Worm (Caenorhabditis elegans) whole organism, L4/young adult: ENCODE data around the gene C14H10.3.

Experiments used
- W03F9.2 ChIP-seq: fragments of 150-350 bp; optimal IDR thresholded peaks from 2 replicates; lab custom pipeline; 2014; ENCODE audit warnings: missing biosample characterization, missing genetic modification characterization
- dao-5 ChIP-seq: sonication (generic microtip); optimal IDR thresholded peaks from 2 replicates; lab custom pipeline; 2016; ENCODE audit warnings: missing genotype, missing genetic modification characterization, moderate library complexity, missing compliant biosample characterization
- him-1 ChIP-seq: sonication (generic microtip); optimal IDR thresholded peaks from 2 replicates; lab custom pipeline; 2016; ENCODE audit warnings: missing genotype, missing genetic modification reagents, missing genetic modification characterization, missing compliant biosample characterization

C14H10.3 gene

ce11 chrX:10228094-10228746 is at the start of gene C14H10.3:
TSS of gene C14H10.3 (minus strand) at chrX:10228137.
- no peak for TF ChIP-seq W03F9.2 (tag; lab: Kevin White, UChicago)
- no peak for TF ChIP-seq dao-5
- TF ChIP-seq him-1 (tag; lab: Kevin White, UChicago) = no peak

ce11 chrX:10277118-10277517 is 49.2 kb upstream of the C14H10.3 start:
- TF ChIP-seq him-1 (tag; lab: Kevin White, UChicago) (no peak), W03F9.2 (tag; lab: Kevin White, UChicago) (no peak), dao-5 (no peak)

ce11 chrX:10274470-10274869 is 46.5 kb upstream of the C14H10.3 start:
- TF ChIP-seq him-1 (tag; lab: Kevin White, UChicago) (no peak), dao-5 (no peak), W03F9.2 (tag; lab: Kevin White, UChicago) (no peak)

- TF ChIP-seq W03F9.2 (tag; lab: Kevin White, UChicago) = no peak
- TF ChIP-seq him-1 (tag; lab: Kevin White, UChicago) = no peak
- TF ChIP-seq dao-5 = no peak
Observed at ce11 chrX:10273392-10273791, 45.5 kb upstream of the C14H10.3 start, which contains the start of gene F41E7.2. TSS of gene F41E7.2 (plus strand) at chrX:10273692.

ce11 chrX:10262299-10262698 is 34.4 kb upstream of the C14H10.3 start:
- no peak for TF ChIP-seq W03F9.2 (tag; lab: Kevin White, UChicago)
- no peak for TF ChIP-seq dao-5
- TF ChIP-seq him-1 (tag; lab: Kevin White, UChicago) = no peak

ce11 chrX:10260035-10260434 is 32.1 kb upstream of the C14H10.3 start, which contains the start of gene C32A9.1:
TSS of gene C32A9.1 (minus strand) at chrX:10260135.
- TF ChIP-seq him-1 (tag; lab: Kevin White, UChicago) (no peak), W03F9.2 (tag; lab: Kevin White, UChicago) (no peak), dao-5 (no peak)

- TF ChIP-seq him-1 (tag; lab: Kevin White, UChicago) = no peak
- TF ChIP-seq dao-5 = no peak
Observed at ce11 chrX:10254068-10254467, 26.1 kb upstream of the C14H10.3 start.

- no peak for TF ChIP-seq W03F9.2 (tag; lab: Kevin White, UChicago)
- TF ChIP-seq dao-5 = no peak
- TF ChIP-seq him-1 (tag; lab: Kevin White, UChicago) = no peak
Observed at ce11 chrX:10252781-10253180, 24.8 kb upstream of the C14H10.3 start, which contains the start of gene C14H10.2. TSS of gene C14H10.2 (minus strand) at chrX:10252881.

ce11 chrX:10249685-10250084 is 21.7 kb upstream of the C14H10.3 start:
- TF ChIP-seq W03F9.2 (tag; lab: Kevin White, UChicago) (no peak), him-1 (tag; lab: Kevin White, UChicago) (no peak), dao-5 (no peak)

ce11 chrX:10245617-10246016 is 17.7 kb upstream of the C14H10.3 start:
- TF ChIP-seq him-1 (tag; lab: Kevin White, UChicago) (no peak), dao-5 (no peak), W03F9.2 (tag; lab: Kevin White, UChicago) (no peak)

- TF ChIP-seq dao-5 (no peak), him-1 (tag; lab: Kevin White, UChicago) (no peak)
Observed at ce11 chrX:10240939-10241338, 13.0 kb upstream of the C14H10.3 start, which contains the start of gene str-74. TSS of gene str-74 (minus strand) at chrX:10241039.

ce11 chrX:10238146-10238749 is 10.3 kb upstream of the C14H10.3 start:
- no peak for TF ChIP-seq him-1 (tag; lab: Kevin White, UChicago)
- TF ChIP-seq W03F9.2 (tag; lab: Kevin White, UChicago) = no peak
- TF ChIP-seq dao-5 = no peak

- no peak for TF ChIP-seq dao-5
- no peak for TF ChIP-seq W03F9.2 (tag; lab: Kevin White, UChicago)
- TF ChIP-seq him-1 (tag; lab: Kevin White, UChicago) = no peak
Observed at ce11 chrX:10236844-10237243, 8.9 kb upstream of the C14H10.3 start, which contains the start of gene zipt-13. TSS of gene zipt-13 (minus strand) at chrX:10236944.

ce11 chrX:10232395-10232794 is 4.5 kb upstream of the C14H10.3 start:
- TF ChIP-seq him-1 (tag; lab: Kevin White, UChicago) (no peak), dao-5 (no peak), W03F9.2 (tag; lab: Kevin White, UChicago) (no peak)
